Worm (Caenorhabditis elegans): ENCODE measurements around the gene zig-10.

ce11 chrII:6449656-6450055 lies 51.1 kb downstream of the zig-10 start, which contains the start of gene nhr-22:
- TF ChIP-seq nfya-1 (tag; optimal IDR thresholded peaks at IDR 0.05; ENCODE audit: insufficient read depth) (no peak), mdl-1 (tag; optimal IDR thresholded peaks at IDR 0.05) (no peak), unc-39 (tag; optimal IDR thresholded peaks at IDR 0.05) (no peak), fkh-2 (tag; optimal IDR thresholded peaks at IDR 0.05) (no peak), lsy-12 (tag; optimal IDR thresholded peaks at IDR 0.05) (no peak), sea-2 (GFP tag; optimal IDR thresholded peaks at IDR 0.05) (no peak), aly-2 (tag; optimal IDR thresholded peaks at IDR 0.05) (no peak), unc-62 (GFP tag; optimal IDR thresholded peaks at IDR 0.05) (no peak), ztf-4 (tag; optimal IDR thresholded peaks at IDR 0.05) (no peak), fos-1 (tag; optimal IDR thresholded peaks at IDR 0.05) (no peak), jun-1 (tag; optimal IDR thresholded peaks at IDR 0.05) (no peak), elt-1 (tag; optimal IDR thresholded peaks at IDR 0.05) (no peak)
